Fruit fly (Drosophila melanogaster): ENCODE data around the gene cmpy.

Gene cmpy

dm6 chr3L:20719100-20719499 lies at the start of gene cmpy (continued):
- TF ChIP-seq CG17612 (GFP tag; IDR thresholded peaks at IDR 0.05) (no peak), Opbp (GFP tag; IDR thresholded peaks at IDR 0.05; ENCODE audit: partially characterized antibody) (0 out of 3 replicates have a peak, but pooled peaks have one; percentile 28), CG31441 (GFP tag; IDR thresholded peaks at IDR 0.05) (no peak), CG42726 (GFP tag; IDR thresholded peaks at IDR 0.05; ENCODE audit: partially characterized antibody) (no peak), prd (optimal IDR thresholded peaks at IDR 0.05) (no peak), prd (GFP tag; IDR thresholded peaks at IDR 0.05) (no peak), C15 (GFP tag; IDR thresholded peaks at IDR 0.05) (no peak), rib (GFP tag; IDR thresholded peaks at IDR 0.05) (no peak), Taf1 (GFP tag; IDR thresholded peaks at IDR 0.05) (no peak), D (optimal IDR thresholded peaks at IDR 0.05) (no peak), D (GFP tag; optimal IDR thresholded peaks at IDR 0.05) (no peak), CG14860 (GFP tag; IDR thresholded peaks at IDR 0.05; ENCODE audit: partially characterized antibody) (no peak), CG32767 (GFP tag; IDR thresholded peaks at IDR 0.05) (no peak), E2f1 (GFP tag; IDR thresholded peaks at IDR 0.05) (no peak), Atf6 (GFP tag; IDR thresholded peaks at IDR 0.05) (no peak), CoRest (tag; optimal IDR thresholded peaks at IDR 0.05) (no peak), CG6175 (GFP tag; IDR thresholded peaks at IDR 0.05) (no peak), pzg (GFP tag; optimal IDR thresholded peaks at IDR 0.05) (no peak), Myb (GFP tag; optimal IDR thresholded peaks at IDR 0.05) (no peak), Fer1 (GFP tag; optimal IDR thresholded peaks at IDR 0.05) (peak; percentile 15), Trl (optimal IDR thresholded peaks at IDR 0.05) (peak in 1 of 2 experiments; percentile 0), Trl (GFP tag; optimal IDR thresholded peaks at IDR 0.05) (no peak), chinmo (GFP tag; IDR thresholded peaks at IDR 0.05; ENCODE audit: partially characterized antibody) (0 out of 4 replicates have a peak, but pooled peaks have one; percentile 28), CG8944 (GFP tag; optimal IDR thresholded peaks at IDR 0.05) (no peak), Xrp1 (GFP tag; IDR thresholded peaks at IDR 0.05) (no peak), CG4820 (GFP tag; optimal IDR thresholded peaks at IDR 0.05) (peak; percentile 12), Nf-YC (tag; optimal IDR thresholded peaks at IDR 0.05) (no peak), Fer3 (tag; optimal IDR thresholded peaks at IDR 0.05) (no peak), Oli (tag; optimal IDR thresholded peaks at IDR 0.05) (no peak), CG3847 (GFP tag; IDR thresholded peaks at IDR 0.05) (no peak), CG10979 (tag; optimal IDR thresholded peaks at IDR 0.05) (no peak), CG31388 (GFP tag; optimal IDR thresholded peaks at IDR 0.05) (no peak), dpn (GFP tag; optimal IDR thresholded peaks at IDR 0.05) (no peak), Dip2 (GFP tag; IDR thresholded peaks at IDR 0.05) (no peak), Deaf1 (tag; optimal IDR thresholded peaks at IDR 0.05) (peak; percentile 22), gsb (GFP tag; IDR thresholded peaks at IDR 0.05) (no peak), Fer2 (tag; optimal IDR thresholded peaks at IDR 0.05) (no peak), CG2678 (tag; optimal IDR thresholded peaks at IDR 0.05) (no peak)

dm6 chr3L:20767227-20767626 lies 48.2 kb upstream of the cmpy start:
- peak; percentile 79 for TF ChIP-seq sens (GFP tag)
- no peak for TF ChIP-seq lbe (GFP tag; optimal IDR thresholded peaks at IDR 0.05)
- peak; percentile 77 for TF ChIP-seq pfk (GFP tag; optimal IDR thresholded peaks at IDR 0.05)
- TF ChIP-seq CG1603 (tag; optimal IDR thresholded peaks at IDR 0.05), result peak; percentile 15
- TF ChIP-seq CG30020 (tag; optimal IDR thresholded peaks at IDR 0.05), result peak; percentile 54

Measured in whole organism, embryonic.